Worm (Caenorhabditis elegans) whole organism, midembryonic: ENCODE data around the gene srg-2.

ENCODE experiments used
- T22C8.4 ChIP-seq: fragments of 200-800 bp; sonication (Bioruptor generic); IDR thresholded peaks from 2 replicates; pipeline ENCODE4 v1.3.6; 2022; ENCODE audit warnings: missing genetic modification characterization, missing compliant biosample characterization
- cog-1 ChIP-seq: sonication (generic microtip); optimal IDR thresholded peaks from 2 replicates; lab custom pipeline; 2016; ENCODE audit warnings: missing genetic modification characterization, missing compliant biosample characterization
- flt-1 ChIP-seq: fragments of 200-800 bp; sonication (Bioruptor generic); IDR thresholded peaks from 2 replicates; pipeline ENCODE4 v1.3.6; 2022; ENCODE audit warnings: missing genetic modification characterization, missing compliant biosample characterization
- klf-2 ChIP-seq: fragments of 200-800 bp; sonication (Bioruptor generic); conservative IDR thresholded peaks from 2 replicates; pipeline ENCODE4 v1.3.6; 2022; ENCODE audit warnings: missing genetic modification reagents, missing genetic modification characterization, missing compliant biosample characterization
- med-1 ChIP-seq: sonication (generic microtip); optimal IDR thresholded peaks from 2 replicates; lab custom pipeline; 2017; ENCODE audit warnings: missing genetic modification characterization, mild to moderate bottlenecking, missing compliant biosample characterization, antibody characterized with exemption, missing genetic modification reagents; ENCODE audit not compliant: insufficient read depth
- ref-1 ChIP-seq: fragments of 200-800 bp; sonication (Bioruptor generic); conservative IDR thresholded peaks from 2 replicates; pipeline ENCODE4 v1.3.6; 2022; ENCODE audit warnings: missing genetic modification reagents, missing genetic modification characterization, missing compliant biosample characterization
- tab-1 ChIP-seq: fragments of 200-800 bp; sonication (Bioruptor generic); IDR thresholded peaks from 2 replicates; pipeline ENCODE4 v1.3.6; 2022; ENCODE audit warnings: missing genetic modification characterization, missing compliant biosample characterization
- ztf-23 ChIP-seq: fragments of 200-800 bp; sonication (Bioruptor generic); IDR thresholded peaks from 2 replicates; pipeline ENCODE4 v1.3.6; 2022; ENCODE audit warnings: missing genetic modification reagents, missing genetic modification characterization, missing compliant biosample characterization
- ztf-29 ChIP-seq: fragments of 200-800 bp; sonication (Bioruptor generic); IDR thresholded peaks from 2 replicates; pipeline ENCODE4 v1.3.6; 2022; ENCODE audit warnings: missing genetic modification reagents, missing genetic modification characterization, missing compliant biosample characterization

Gene srg-2

DNA sequence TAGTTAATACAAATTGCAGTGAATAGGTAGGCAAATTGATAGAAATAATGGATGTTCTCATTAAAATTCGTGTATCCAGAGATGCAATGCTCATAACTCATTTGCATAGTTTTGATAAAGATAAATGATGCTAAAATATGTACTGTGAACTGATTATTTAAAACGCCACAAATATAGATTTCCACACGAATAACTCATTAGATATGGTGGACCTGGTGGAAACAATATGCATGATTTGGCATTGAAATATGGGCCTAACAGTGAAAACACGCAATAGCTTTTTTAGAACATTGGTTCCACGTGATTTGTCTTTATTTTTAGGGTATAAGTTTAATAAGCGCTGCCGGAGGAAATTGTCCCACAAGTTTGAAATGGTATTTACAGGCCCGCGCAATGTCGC lies 10.3 kb upstream of the srg-2 start, which contains the start of gene srg-3:
srg-3 (minus strand) TSS at position 101 of the 400 bp plus-strand sequence.
- TF ChIP-seq T22C8.4, result no peak
- no peak for TF ChIP-seq med-1
- no peak for TF ChIP-seq cog-1 (tag; lab: Kevin White, UChicago)
- no peak for TF ChIP-seq flt-1

DNA sequence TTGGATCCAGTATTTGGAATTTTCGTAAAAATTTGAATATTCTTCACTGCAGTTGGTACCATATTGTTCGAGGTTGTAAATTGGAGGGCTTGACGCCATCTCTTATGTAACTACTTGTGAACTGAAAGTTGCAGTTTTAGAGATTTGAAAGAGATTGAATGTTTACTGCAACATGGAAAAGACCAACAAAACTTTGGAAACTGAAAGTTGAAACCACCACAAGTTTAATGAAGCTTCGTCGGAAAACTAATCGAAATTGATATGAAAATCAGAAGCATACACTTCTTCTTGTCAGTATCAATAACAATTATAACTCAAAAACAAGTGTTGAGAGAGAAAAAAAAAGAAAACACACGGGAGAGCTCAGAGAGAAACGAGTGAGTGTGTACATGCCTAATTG lies 8.0 kb upstream of the srg-2 start, which contains the start of gene srg-7:
srg-7 (minus strand) TSS at position 101 of the 400 bp plus-strand sequence.
- no peak for TF ChIP-seq flt-1
- TF ChIP-seq ref-1 (GFP tag; lab: Robert Waterston, UW), result no peak
- no peak for TF ChIP-seq klf-2 (GFP tag; lab: Robert Waterston, UW)
- TF ChIP-seq tab-1 (GFP tag; lab: Robert Waterston, UW), result no peak
- TF ChIP-seq cog-1 (tag; lab: Kevin White, UChicago), result no peak
- TF ChIP-seq T22C8.4, result no peak
- TF ChIP-seq med-1, result no peak
- TF ChIP-seq ztf-29 (GFP tag; lab: Robert Waterston, UW), result no peak
- no peak for TF ChIP-seq ztf-23 (GFP tag; lab: Robert Waterston, UW)

DNA sequence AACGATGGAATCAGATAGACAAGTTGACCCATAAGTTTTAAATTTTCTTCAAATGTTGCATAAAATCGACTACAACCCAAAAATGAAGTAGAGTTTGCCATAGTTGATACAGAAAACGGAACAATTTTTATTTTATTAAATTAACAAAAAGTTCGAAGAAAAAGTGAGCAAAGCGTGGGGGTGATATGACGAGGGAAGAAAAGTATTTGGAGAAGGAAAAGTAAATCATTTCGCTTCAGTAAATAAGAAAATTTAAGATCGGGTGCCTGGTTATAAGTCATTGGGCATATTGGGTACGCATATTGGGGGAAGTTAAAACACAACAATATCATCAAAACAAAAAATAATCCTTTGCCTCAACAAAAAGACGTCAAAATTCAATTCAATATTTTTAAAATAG lies 5.9 kb upstream of the srg-2 start, which contains the start of gene srg-6:
srg-6 (minus strand) TSS at position 101 of the 400 bp plus-strand sequence.
- TF ChIP-seq ref-1 (GFP tag; lab: Robert Waterston, UW), result no peak
- no peak for TF ChIP-seq cog-1 (tag; lab: Kevin White, UChicago)
- no peak for TF ChIP-seq klf-2 (GFP tag; lab: Robert Waterston, UW)
- TF ChIP-seq flt-1, result no peak
- TF ChIP-seq tab-1 (GFP tag; lab: Robert Waterston, UW), result no peak
- no peak for TF ChIP-seq med-1
- no peak for TF ChIP-seq T22C8.4
- no peak for TF ChIP-seq ztf-23 (GFP tag; lab: Robert Waterston, UW)
- TF ChIP-seq ztf-29 (GFP tag; lab: Robert Waterston, UW), result no peak

DNA sequence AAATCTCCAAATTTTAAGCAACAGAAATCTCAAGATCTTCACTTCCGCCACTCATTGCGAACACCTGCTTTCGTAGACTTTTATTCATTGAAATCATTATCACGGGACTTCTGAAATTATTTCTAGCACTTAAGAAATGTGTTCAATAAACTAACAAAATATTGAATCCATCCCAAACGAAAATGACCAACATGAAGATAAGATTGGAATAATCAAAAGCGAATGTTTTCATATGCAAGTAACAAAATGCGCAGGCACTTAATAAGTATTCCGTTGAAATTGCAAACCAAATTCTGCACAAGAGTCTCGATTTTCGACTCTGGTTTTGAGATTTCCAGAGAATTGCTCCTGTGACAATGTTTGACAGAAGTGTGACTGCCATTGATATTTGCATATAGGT lies 4.4 kb upstream of the srg-2 start, which contains the start of gene srg-5:
srg-5 (minus strand) TSS at position 101 of the 400 bp plus-strand sequence.
- no peak for TF ChIP-seq flt-1
- TF ChIP-seq klf-2 (GFP tag; lab: Robert Waterston, UW), result no peak
- no peak for TF ChIP-seq med-1
- TF ChIP-seq tab-1 (GFP tag; lab: Robert Waterston, UW), result no peak
- TF ChIP-seq cog-1 (tag; lab: Kevin White, UChicago), result no peak
- TF ChIP-seq ztf-29 (GFP tag; lab: Robert Waterston, UW), result no peak
- TF ChIP-seq ztf-23 (GFP tag; lab: Robert Waterston, UW), result no peak
- no peak for TF ChIP-seq T22C8.4
- TF ChIP-seq ref-1 (GFP tag; lab: Robert Waterston, UW), result no peak

DNA sequence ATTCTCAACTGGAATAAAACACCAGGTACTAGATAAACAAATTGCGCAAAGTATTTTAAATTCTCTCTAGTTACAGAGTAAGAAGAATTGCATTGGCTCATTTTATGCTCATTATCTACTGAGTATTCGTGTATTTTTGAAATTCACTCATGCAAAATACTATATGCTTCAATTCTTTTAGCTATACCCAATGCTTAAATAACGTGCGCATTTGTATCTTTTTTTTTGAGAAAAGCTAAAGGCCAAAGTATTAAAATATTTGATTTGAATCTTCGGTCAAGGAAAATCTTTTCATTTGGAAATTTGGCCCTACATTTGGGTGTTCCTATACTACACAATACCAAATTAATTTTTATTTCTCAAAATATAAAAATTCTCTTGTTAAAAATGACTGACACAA lies 2.0 kb upstream of the srg-2 start, which contains the start of gene srg-4:
srg-4 (minus strand) TSS at position 101 of the 400 bp plus-strand sequence.
- TF ChIP-seq T22C8.4 (no peak), tab-1 (GFP tag; lab: Robert Waterston, UW) (no peak), ztf-23 (GFP tag; lab: Robert Waterston, UW) (no peak)

DNA sequence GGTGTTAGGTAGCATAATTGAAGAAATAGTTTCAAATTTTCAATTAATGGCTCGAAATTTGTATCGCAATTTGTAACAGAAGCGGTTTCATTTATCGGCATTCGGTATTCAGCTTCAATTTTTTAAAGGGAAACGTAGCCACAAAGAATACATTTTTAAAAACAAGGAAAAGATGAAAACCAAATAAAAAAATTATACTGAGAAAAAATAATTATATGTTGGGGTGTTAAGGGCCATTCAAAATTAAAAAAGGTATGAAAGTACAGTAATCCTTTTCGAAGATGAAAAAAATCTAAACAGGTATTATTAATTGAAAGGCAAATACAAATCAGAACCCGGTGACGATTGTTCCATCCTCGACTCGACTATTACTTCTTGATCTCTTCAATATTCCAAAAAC lies 1.8 kb downstream of the srg-2 start, which contains the start of gene srg-1:
srg-1 (minus strand) TSS at position 101 of the 400 bp plus-strand sequence.
- no peak for TF ChIP-seq med-1
- TF ChIP-seq ztf-23 (GFP tag; lab: Robert Waterston, UW), result no peak
- no peak for TF ChIP-seq T22C8.4

DNA sequence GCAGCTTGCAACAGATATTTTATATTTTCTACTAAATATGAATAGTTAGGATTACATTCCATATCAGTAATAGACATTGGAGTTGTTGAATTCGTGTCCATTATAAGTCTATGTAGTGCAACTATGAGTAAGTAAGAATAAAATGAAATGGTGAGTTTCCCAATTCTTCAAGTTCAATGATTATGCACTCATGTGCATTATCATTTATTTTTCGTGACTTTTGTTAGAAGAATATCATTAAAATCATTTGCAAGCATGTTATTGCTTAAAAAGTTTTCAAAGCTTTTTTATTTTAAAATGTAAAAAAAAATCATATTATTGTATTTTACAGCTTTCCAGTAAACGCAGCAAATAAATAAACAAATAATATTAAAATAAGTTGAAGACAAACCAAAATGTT lies 3.3 kb downstream of the srg-2 start, which contains the start of gene srg-9:
srg-9 (minus strand) TSS at position 101 of the 400 bp plus-strand sequence.
- no peak for TF ChIP-seq cog-1 (tag; lab: Kevin White, UChicago)
- no peak for TF ChIP-seq flt-1
- TF ChIP-seq ref-1 (GFP tag; lab: Robert Waterston, UW), result no peak
- no peak for TF ChIP-seq med-1
- TF ChIP-seq ztf-23 (GFP tag; lab: Robert Waterston, UW), result no peak

DNA sequence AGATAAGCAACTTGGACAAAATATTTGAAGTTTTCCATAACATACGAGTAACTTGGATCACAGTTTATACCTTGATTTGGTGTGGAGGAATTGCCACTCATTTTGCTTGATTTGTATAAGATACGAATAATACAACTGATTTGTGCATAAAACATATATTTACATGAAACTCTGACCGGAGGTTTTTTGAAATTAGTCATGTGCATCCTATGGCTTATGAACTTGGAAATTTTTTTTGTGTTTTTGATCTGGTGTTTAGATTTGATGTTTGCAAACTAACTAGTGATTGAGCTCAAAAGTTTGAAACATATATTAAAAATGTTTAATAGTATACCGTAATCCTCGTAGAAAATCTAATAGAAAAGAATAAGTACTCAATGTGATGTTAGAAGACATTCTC lies 5.3 kb downstream of the srg-2 start, which contains the start of gene srg-8:
srg-8 (minus strand) TSS at position 101 of the 400 bp plus-strand sequence.
- TF ChIP-seq cog-1 (tag; lab: Kevin White, UChicago) (no peak), tab-1 (GFP tag; lab: Robert Waterston, UW) (no peak), T22C8.4 (no peak), ref-1 (GFP tag; lab: Robert Waterston, UW) (no peak), ztf-23 (GFP tag; lab: Robert Waterston, UW) (no peak), med-1 (no peak), flt-1 (no peak), ztf-29 (GFP tag; lab: Robert Waterston, UW) (no peak), klf-2 (GFP tag; lab: Robert Waterston, UW) (no peak)

DNA sequence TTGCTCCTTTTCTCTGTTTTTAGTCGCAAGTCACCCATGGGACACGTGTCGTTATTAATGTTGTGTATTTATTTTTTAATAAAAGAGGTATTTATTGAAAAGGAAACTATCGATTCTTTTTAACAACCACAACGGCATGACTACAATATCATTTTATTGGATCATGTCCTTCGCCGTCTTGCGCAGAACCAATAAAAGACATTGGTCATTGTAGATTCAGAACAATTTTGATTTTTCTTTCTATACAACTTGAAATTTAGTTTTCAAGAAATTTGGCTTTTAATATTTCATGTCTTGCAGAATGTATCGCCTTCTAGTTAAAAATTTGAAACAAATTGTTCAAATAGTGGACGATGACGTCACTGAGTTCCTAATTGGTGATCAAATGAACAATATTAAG lies 8.5 kb downstream of the srg-2 start, which contains the start of gene amdh-1:
amdh-1 (plus strand) TSS at position 301 of the 400 bp plus-strand sequence.
- TF ChIP-seq flt-1 (no peak), med-1 (no peak), tab-1 (GFP tag; lab: Robert Waterston, UW) (no peak), ztf-23 (GFP tag; lab: Robert Waterston, UW) (no peak)

DNA sequence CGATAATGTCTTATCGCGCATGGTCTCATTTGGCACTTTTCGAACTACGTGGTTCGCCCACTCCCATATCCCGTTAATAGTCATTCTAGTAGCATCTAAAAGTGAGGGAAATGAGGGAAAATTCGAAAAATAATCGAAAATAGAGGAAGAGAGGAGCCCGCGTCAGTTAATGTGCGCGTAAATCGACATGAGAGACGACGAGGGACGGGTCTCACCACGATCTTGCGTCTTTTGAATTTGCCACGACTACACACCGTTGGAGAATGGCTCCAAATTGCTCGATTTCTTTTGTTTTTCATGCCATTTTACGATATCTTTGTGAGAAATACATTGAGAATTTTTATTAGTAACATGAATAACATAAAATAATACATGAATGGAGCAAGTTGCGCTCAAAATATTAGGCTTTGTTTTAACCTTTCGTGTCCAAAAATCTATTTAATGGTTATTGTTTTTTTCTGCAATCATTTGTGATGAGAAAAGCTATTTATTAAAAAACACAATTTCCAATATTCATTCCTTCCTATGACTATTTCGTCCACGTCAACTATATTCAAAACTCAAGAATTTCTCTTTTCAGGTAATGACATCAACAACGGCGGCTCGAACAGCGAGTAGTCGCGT lies 11.8 kb downstream of the srg-2 start, which contains the start of the genes gen-1 and stt-3:
gen-1 (minus strand) TSS at position 95 of the 624 bp plus-strand sequence.
stt-3 (plus strand) TSS at position 574 of the 624 bp plus-strand sequence.
- TF ChIP-seq med-1, result no peak
- no peak for TF ChIP-seq ztf-23 (GFP tag; lab: Robert Waterston, UW)
- TF ChIP-seq tab-1 (GFP tag; lab: Robert Waterston, UW), result no peak
- no peak for TF ChIP-seq klf-2 (GFP tag; lab: Robert Waterston, UW)
- TF ChIP-seq T22C8.4, result no peak
- no peak for TF ChIP-seq cog-1 (tag; lab: Kevin White, UChicago)
- no peak for TF ChIP-seq ref-1 (GFP tag; lab: Robert Waterston, UW)
- TF ChIP-seq flt-1, result no peak
- TF ChIP-seq ztf-29 (GFP tag; lab: Robert Waterston, UW), result no peak
